Worm (Caenorhabditis elegans) whole organism, L1 larva: ENCODE data around the gene ceh-92.

Experiments
- elt-3 ChIP-seq, 6 experiments: fragments of 150-350 bp in 1 of 6; sonication (generic microtip); optimal IDR thresholded peaks; 2 replicates each; lab custom pipeline; 2017 to 2018; ENCODE audit warnings: missing biosample characterization in 6 of 6, missing genetic modification characterization in 6 of 6, inconsistent platforms in 1 of 6
- irx-1 ChIP-seq: sonication (generic microtip); optimal IDR thresholded peaks from 2 replicates; lab custom pipeline; 2016; ENCODE audit warnings: missing genetic modification characterization, missing compliant biosample characterization
- lin-39 ChIP-seq: fragments of 150-350 bp; optimal IDR thresholded peaks from 2 replicates; lab custom pipeline; 2014; ENCODE audit warnings: missing biosample characterization, missing genetic modification reagents, missing genetic modification characterization
- lsy-2 ChIP-seq, 2 experiments: fragments of 150-350 bp; optimal IDR thresholded peaks; 2 replicates each; lab custom pipeline; 2014; ENCODE audit warnings: missing biosample characterization in 2 of 2, missing genetic modification characterization in 2 of 2
- nhr-12 ChIP-seq: sonication (generic microtip); optimal IDR thresholded peaks from 2 replicates; lab custom pipeline; 2017; ENCODE audit warnings: missing biosample characterization, missing genetic modification characterization
- nhr-237 ChIP-seq: fragments of 150-350 bp; optimal IDR thresholded peaks from 2 replicates; lab custom pipeline; 2014; ENCODE audit warnings: missing biosample characterization, missing genetic modification characterization
- rnt-1 ChIP-seq: sonication (generic microtip); optimal IDR thresholded peaks from 2 replicates; lab custom pipeline; 2016; ENCODE audit warnings: mild to moderate bottlenecking, missing genetic modification characterization, moderate library complexity, missing compliant biosample characterization
- snpc-4 ChIP-seq: fragments of 150-350 bp; optimal IDR thresholded peaks from 2 replicates; lab custom pipeline; 2014; ENCODE audit warnings: missing biosample characterization, missing genetic modification characterization

DNA sequence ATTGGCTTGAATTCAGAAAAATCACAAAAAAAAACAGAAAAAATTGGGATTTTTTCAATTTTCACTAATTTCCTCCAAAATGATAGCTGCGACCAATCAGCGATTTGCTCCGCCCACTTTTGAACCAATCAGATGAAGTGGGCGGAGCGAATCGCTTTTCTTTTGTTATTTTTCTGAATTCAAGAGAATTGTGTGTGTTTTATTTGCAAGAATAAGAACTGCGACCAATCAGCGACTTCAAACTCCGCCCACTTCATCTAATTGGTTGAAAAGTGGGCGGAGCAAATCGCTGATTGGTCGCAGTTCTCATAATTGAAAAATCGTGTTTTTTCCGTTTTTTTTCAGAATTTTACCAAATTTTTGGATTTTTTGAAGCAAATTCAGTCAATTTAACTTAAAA lies 1.2 kb downstream of the ceh-92 start:
- TF ChIP-seq snpc-4: no peak
- no peak for TF ChIP-seq lin-39 (tag; lab: Kevin White, UChicago)
- TF ChIP-seq nhr-237 (tag; lab: Kevin White, UChicago): no peak
- TF ChIP-seq lsy-2 (tag; optimal IDR thresholded peaks at IDR 0.05; lab: Kevin White, UChicago): no peak
- no peak for TF ChIP-seq rnt-1 (tag; lab: Kevin White, UChicago)
- no peak for TF ChIP-seq elt-3 (tag; optimal IDR thresholded peaks at IDR 0.05; lab: Kevin White, UChicago)
- TF ChIP-seq nhr-12 (tag; lab: Kevin White, UChicago): no peak
- no peak for TF ChIP-seq irx-1
